Fruit fly (Drosophila melanogaster) whole organism, wandering third instar larva: ENCODE data around the gene Pfdn6.

Source experiments
- Abd-B ChIP-seq: fragments of >200 bp; optimal IDR thresholded peaks from 2 replicates; lab custom pipeline; 2017; ENCODE audit warnings: missing biosample characterization, missing genetic modification characterization
- CG9705 ChIP-seq: fragments of 200-800 bp; sonication (Bioruptor generic); optimal IDR thresholded peaks from 2 replicates; lab custom pipeline; 2018; ENCODE audit warnings: missing biosample characterization, mild to moderate bottlenecking, missing genetic modification characterization
- Dfd ChIP-seq: fragments of >200 bp; optimal IDR thresholded peaks from 2 replicates; lab custom pipeline; 2017; ENCODE audit warnings: missing biosample characterization, missing genetic modification characterization
- Dif ChIP-seq: fragments of 200-275, 200-300 bp; sonication (Bioruptor generic); optimal IDR thresholded peaks from 2 replicates; lab custom pipeline; 2018; ENCODE audit warnings: missing biosample characterization, missing genetic modification characterization; ENCODE audit not compliant: partially characterized antibody
- GATAd ChIP-seq: sonication (Bioruptor generic); optimal IDR thresholded peaks from 2 replicates; lab custom pipeline; 2016; ENCODE audit warnings: missing biosample characterization, missing genetic modification characterization
- HLH106 ChIP-seq: fragments of 200-800 bp; optimal IDR thresholded peaks from 3 replicates; lab custom pipeline; 2019; ENCODE audit warnings: missing biosample characterization, mild to moderate bottlenecking, missing genetic modification characterization, moderate library complexity
- Hnf4 ChIP-seq: fragments of 200-800 bp; sonication (Bioruptor generic); optimal IDR thresholded peaks from 2 replicates; lab custom pipeline; 2016; ENCODE audit warnings: missing biosample characterization, mild to moderate bottlenecking, missing genetic modification characterization
- Hr78 ChIP-seq: fragments of >200 bp; optimal IDR thresholded peaks from 2 replicates; lab custom pipeline; 2017; ENCODE audit warnings: missing biosample characterization, missing genetic modification characterization
- Hr83 ChIP-seq: fragments of 200-300 bp; sonication (Bioruptor generic); optimal IDR thresholded peaks from 2 replicates; lab custom pipeline; 2016; ENCODE audit warnings: missing biosample characterization, mild to moderate bottlenecking, missing genetic modification characterization, moderate library complexity; ENCODE audit not compliant: poor library complexity, severe bottlenecking
- Myc ChIP-seq: fragments of >200 bp; optimal IDR thresholded peaks from 2 replicates; lab custom pipeline; 2017
- N ChIP-seq: fragments of >200 bp; optimal IDR thresholded peaks from 2 replicates; lab custom pipeline; 2018; ENCODE audit warnings: missing biosample characterization, missing external identifiers, missing genetic modification characterization
- OdsH ChIP-seq: fragments of 200-800 bp; sonication (Bioruptor generic); optimal IDR thresholded peaks from 2 replicates; lab custom pipeline; 2016; ENCODE audit warnings: missing biosample characterization, mild to moderate bottlenecking, missing genetic modification characterization
- Rel ChIP-seq, 2 experiments: fragments of 200-800 bp; sonication (Bioruptor generic) in 1 of 2; optimal IDR thresholded peaks; 2 replicates in 1 of 2; 3 replicates in 1 of 2; lab custom pipeline; 2016 to 2019; ENCODE audit warnings: mild to moderate bottlenecking in 2 of 2, missing biosample characterization in 2 of 2, missing genetic modification characterization in 2 of 2, moderate library complexity in 1 of 2
- Sp1 ChIP-seq: fragments of 200-800 bp; sonication (Bioruptor generic); optimal IDR thresholded peaks from 3 replicates; lab custom pipeline; 2019; ENCODE audit warnings: missing biosample characterization, mild to moderate bottlenecking, missing genetic modification characterization, moderate library complexity
- Vsx2 ChIP-seq: fragments of 200-300, 225-300 bp; sonication (Bioruptor generic); optimal IDR thresholded peaks from 2 replicates; lab custom pipeline; 2018; ENCODE audit warnings: missing biosample characterization, missing genetic modification characterization; ENCODE audit not compliant: partially characterized antibody
- br ChIP-seq: fragments of 200-800 bp; sonication (Bioruptor generic); optimal IDR thresholded peaks from 2 replicates; lab custom pipeline; 2016; ENCODE audit warnings: missing biosample characterization, missing genetic modification characterization
- dl ChIP-seq, 2 experiments: fragments of 175-275, 200-275 bp in 1 of 2; fragments of 200-275 bp in 1 of 2; sonication (Bioruptor generic); optimal IDR thresholded peaks; lab custom pipeline; 2018; ENCODE audit warnings: mild to moderate bottlenecking in 2 of 2, missing biosample characterization in 2 of 2, missing genetic modification characterization in 2 of 2, moderate library complexity in 2 of 2; ENCODE audit not compliant: partially characterized antibody in 2 of 2, insufficient read depth in 1 of 2
- ey ChIP-seq: fragments of 200-800 bp; sonication (Bioruptor generic); optimal IDR thresholded peaks from 2 replicates; lab custom pipeline; 2016; ENCODE audit warnings: missing biosample characterization, missing genetic modification characterization
- fru ChIP-seq: fragments of 200-800 bp; sonication (Bioruptor generic); optimal IDR thresholded peaks from 3 replicates; lab custom pipeline; 2016; ENCODE audit warnings: missing biosample characterization, mild to moderate bottlenecking, missing genetic modification characterization
- h ChIP-seq: fragments of 200-800 bp; sonication (Bioruptor generic); optimal IDR thresholded peaks from 3 replicates; lab custom pipeline; 2016; ENCODE audit warnings: missing biosample characterization, mild to moderate bottlenecking, missing genetic modification characterization
- jim ChIP-seq: fragments of 175-275, 200-325 bp; sonication (Bioruptor generic); optimal IDR thresholded peaks from 2 replicates; lab custom pipeline; 2016; ENCODE audit warnings: missing biosample characterization, mild to moderate bottlenecking, missing genetic modification characterization
- lola ChIP-seq: fragments of >200 bp; optimal IDR thresholded peaks from 2 replicates; lab custom pipeline; 2017; ENCODE audit warnings: missing biosample characterization, missing genetic modification characterization
- pan ChIP-seq: fragments of >200 bp; optimal IDR thresholded peaks from 2 replicates; lab custom pipeline; 2017
- psq ChIP-seq: fragments of 200-800 bp; sonication (Bioruptor generic); optimal IDR thresholded peaks from 3 replicates; lab custom pipeline; 2017; ENCODE audit warnings: missing biosample characterization, mild to moderate bottlenecking, missing genetic modification characterization, moderate library complexity
- rgr ChIP-seq: fragments of 200-800 bp; sonication (Bioruptor generic); optimal IDR thresholded peaks from 3 replicates; lab custom pipeline; 2016; ENCODE audit warnings: missing biosample characterization, mild to moderate bottlenecking, missing genetic modification characterization
- sage ChIP-seq: fragments of 200-800 bp; sonication (Bioruptor generic); optimal IDR thresholded peaks from 2 replicates; lab custom pipeline; 2016; ENCODE audit warnings: missing biosample characterization, mild to moderate bottlenecking, missing genetic modification characterization
- sv ChIP-seq: fragments of 200-800 bp; sonication (Bioruptor generic); optimal IDR thresholded peaks from 3 replicates; lab custom pipeline; 2016; ENCODE audit warnings: missing biosample characterization, missing genetic modification characterization
- tai ChIP-seq: sonication (Bioruptor generic); optimal IDR thresholded peaks from 2 replicates; lab custom pipeline; 2016; ENCODE audit warnings: missing biosample characterization, missing genetic modification characterization
- usp ChIP-seq: fragments of >200 bp; optimal IDR thresholded peaks from 2 replicates; lab custom pipeline; 2017; ENCODE audit warnings: missing biosample characterization, missing genetic modification characterization
- woc ChIP-seq: sonication (Bioruptor generic); optimal IDR thresholded peaks from 2 replicates; lab custom pipeline; 2016; ENCODE audit warnings: missing biosample characterization, mild to moderate bottlenecking, missing genetic modification characterization

Pfdn6 gene

dm6 chr3L:19909234-19910053 lies 14.0 kb upstream of the Pfdn6 start:
- TF ChIP-seq Myc (lab: Kevin White, UChicago) (no peak), h (GFP tag; lab: Kevin White, UChicago) (no peak), psq (peak; percentile 96), Dif (GFP tag; lab: Kevin White, UChicago) (no peak), lola (GFP tag; lab: Kevin White, UChicago) (no peak), N (GFP tag; lab: Kevin White, UChicago) (no peak), usp (no peak), pan (lab: Kevin White, UChicago) (no peak), ey (GFP tag; lab: Kevin White, UChicago) (no peak), Rel (GFP tag; optimal IDR thresholded peaks at IDR 0.05; lab: Kevin White, UChicago) (no peak), Rel (tag; optimal IDR thresholded peaks at IDR 0.05; lab: Kevin White, UChicago) (peak; percentile 38), GATAd (no peak), rgr (peak; percentile 46), sv (GFP tag; lab: Kevin White, UChicago) (no peak), HLH106 (tag; lab: Kevin White, UChicago) (peak; percentile 34), Sp1 (GFP tag; lab: Kevin White, UChicago) (peak; percentile 26)

dm6 chr3L:19910054-19910414 lies 13.4 kb upstream of the Pfdn6 start, which contains the start of the genes Mi-2 and Prp3:
TSS of gene Mi-2 (minus strand) at chr3L:19910215.
TSS of gene Prp3 (plus strand) at chr3L:19910300.
- TF ChIP-seq Hnf4 (GFP tag; lab: Kevin White, UChicago) (no peak), Vsx2 (no peak), Sp1 (GFP tag; lab: Kevin White, UChicago) (peak; percentile 42), CG9705 (GFP tag; lab: Kevin White, UChicago) (no peak), psq (no peak), sage (GFP tag; lab: Kevin White, UChicago) (no peak), lola (GFP tag; lab: Kevin White, UChicago) (no peak), Dif (GFP tag; lab: Kevin White, UChicago) (peak; percentile 53), Dfd (GFP tag; lab: Kevin White, UChicago) (no peak), Abd-B (no peak), sv (GFP tag; lab: Kevin White, UChicago) (no peak), OdsH (GFP tag; lab: Kevin White, UChicago) (no peak), woc (GFP tag; lab: Kevin White, UChicago) (no peak), fru (GFP tag; lab: Kevin White, UChicago) (no peak), Rel (GFP tag; optimal IDR thresholded peaks at IDR 0.05; lab: Kevin White, UChicago) (no peak), Rel (tag; optimal IDR thresholded peaks at IDR 0.05; lab: Kevin White, UChicago) (peak; percentile 58), jim (no peak)
- TF ChIP-seq, all 38 proteins: peak for 3

dm6 chr3L:19913328-19913936 lies 10.0 kb upstream of the Pfdn6 start, which contains the start of gene Mtr3:
TSS of gene Mtr3 (minus strand) at chr3L:19913715.
- no peak for TF ChIP-seq br
- TF ChIP-seq Hr78 = no peak
- no peak for TF ChIP-seq tai (GFP tag; lab: Kevin White, UChicago)
- TF ChIP-seq sv (GFP tag; lab: Kevin White, UChicago) = no peak
- no peak for TF ChIP-seq pan (lab: Kevin White, UChicago)
- no peak for TF ChIP-seq h (GFP tag; lab: Kevin White, UChicago)

- no peak for TF ChIP-seq GATAd
- TF ChIP-seq Vsx2 = no peak
- no peak for TF ChIP-seq rgr
- no peak for TF ChIP-seq CG9705 (GFP tag; lab: Kevin White, UChicago)
- TF ChIP-seq Hr83 (GFP tag; lab: Kevin White, UChicago) = peak; percentile 23
- no peak for TF ChIP-seq Rel (GFP tag; optimal IDR thresholded peaks at IDR 0.05; lab: Kevin White, UChicago)
- peak; percentile 29 for TF ChIP-seq Rel (tag; optimal IDR thresholded peaks at IDR 0.05; lab: Kevin White, UChicago)
- TF ChIP-seq dl (GFP tag; optimal IDR thresholded peaks at IDR 0.05; lab: Kevin White, UChicago; ENCODE audit: insufficient read depth in 1 of 2, partially characterized antibody in 2 of 2) = no peak
- no peak for TF ChIP-seq woc (GFP tag; lab: Kevin White, UChicago)
- no peak for TF ChIP-seq Sp1 (GFP tag; lab: Kevin White, UChicago)
- no peak for TF ChIP-seq sage (GFP tag; lab: Kevin White, UChicago)
- TF ChIP-seq, all 38 proteins: peak for 2
Observed at dm6 chr3L:19914833-19915232, 8.6 kb upstream of the Pfdn6 start, which contains the start of gene Rpn1. TSS of gene Rpn1 (plus strand) at chr3L:19915051.
